Worm (Caenorhabditis elegans) whole organism, L4 larva: ENCODE measurements around the gene Y65A5A.2.

Experiments
- D1046.2 ChIP-seq: fragments of 200-800 bp; sonication (Bioruptor generic); IDR thresholded peaks from 2 replicates; pipeline ENCODE4 v1.3.6; 2022; ENCODE audit warnings: missing genetic modification characterization, missing compliant biosample characterization
- F44E2.7 ChIP-seq: fragments of 200-800 bp; sonication (Bioruptor generic); IDR thresholded peaks from 2 replicates; pipeline ENCODE4 v2.1.2; 2022; ENCODE audit warnings: missing genetic modification characterization, missing compliant biosample characterization
- F49E8.2 ChIP-seq: sonication (generic microtip); optimal IDR thresholded peaks from 2 replicates; lab custom pipeline; 2016; ENCODE audit warnings: missing compliant biosample characterization, mild to moderate bottlenecking, missing genetic modification characterization, borderline replicate concordance
- R02D3.7 ChIP-seq: fragments of 150-350 bp; sonication (generic microtip); optimal IDR thresholded peaks from 3 replicates; lab custom pipeline; 2014; ENCODE audit warnings: missing biosample characterization, missing genetic modification characterization
- T26A8.4 ChIP-seq: fragments of 200-800 bp; sonication (Bioruptor generic); IDR thresholded peaks from 2 replicates; pipeline ENCODE4 v1.3.6; 2022; ENCODE audit warnings: missing genetic modification characterization, missing compliant biosample characterization
- Y75B8A.6 ChIP-seq: fragments of 200-800 bp; sonication (Bioruptor generic); IDR thresholded peaks from 2 replicates; pipeline ENCODE4 v1.3.6; 2022; ENCODE audit warnings: missing genetic modification reagents, missing genetic modification characterization, missing compliant biosample characterization
- aly-2 ChIP-seq: sonication (generic microtip); optimal IDR thresholded peaks from 2 replicates; lab custom pipeline; 2018; ENCODE audit warnings: missing biosample characterization, missing genetic modification characterization
- ceh-20 ChIP-seq: fragments of 200-800 bp; sonication (Bioruptor generic); IDR thresholded peaks from 2 replicates; pipeline ENCODE4 v1.3.6; 2022; ENCODE audit warnings: missing genetic modification reagents, missing genetic modification characterization, missing compliant biosample characterization
- ceh-44 ChIP-seq: fragments of 200-800 bp; sonication (Bioruptor generic); IDR thresholded peaks from 2 replicates; pipeline ENCODE4 v1.3.6; 2022; ENCODE audit warnings: missing genetic modification reagents, missing genetic modification characterization, missing compliant biosample characterization
- ceh-82 ChIP-seq: sonication (generic microtip); optimal IDR thresholded peaks from 2 replicates; lab custom pipeline; 2017; ENCODE audit warnings: missing biosample characterization, missing genetic modification characterization
- cey-2 ChIP-seq: sonication (generic microtip); optimal IDR thresholded peaks from 3 replicates; lab custom pipeline; 2017; ENCODE audit warnings: missing genetic modification characterization, mild to moderate bottlenecking, missing compliant biosample characterization, antibody characterized with exemption, borderline replicate concordance; ENCODE audit not compliant: insufficient read depth
- dmd-9 ChIP-seq: fragments of 200-800 bp; sonication (Bioruptor generic); IDR thresholded peaks from 2 replicates; pipeline ENCODE4 v1.3.6; 2022; ENCODE audit warnings: missing genetic modification reagents, missing genetic modification characterization, missing compliant biosample characterization
- dve-1 ChIP-seq: sonication (generic microtip); optimal IDR thresholded peaks from 2 replicates; lab custom pipeline; 2017; ENCODE audit warnings: antibody characterized with exemption, mild to moderate bottlenecking, missing genetic modification characterization, missing compliant biosample characterization; ENCODE audit not compliant: insufficient read depth
- fos-1 ChIP-seq: fragments of 150-350 bp; optimal IDR thresholded peaks from 2 replicates; lab custom pipeline; 2014; ENCODE audit warnings: missing biosample characterization, missing genetic modification characterization
- gei-8 ChIP-seq: fragments of 200-800 bp; sonication (Bioruptor generic); optimal IDR thresholded peaks from 2 replicates; lab custom pipeline; 2018; ENCODE audit warnings: mild to moderate bottlenecking, missing genetic modification characterization, missing compliant biosample characterization
- hmg-1.1 ChIP-seq: fragments of 200-800 bp; sonication (Bioruptor generic); IDR thresholded peaks from 2 replicates; pipeline ENCODE4 v1.3.6; 2022; ENCODE audit warnings: missing genetic modification reagents, missing genetic modification characterization, missing compliant biosample characterization
- lim-7 ChIP-seq: fragments of 200-800 bp; sonication (Bioruptor generic); IDR thresholded peaks from 2 replicates; pipeline ENCODE4 v1.3.6; 2022; ENCODE audit warnings: missing genetic modification characterization, missing compliant biosample characterization
- mep-1 ChIP-seq: fragments of 150-350 bp; sonication (generic microtip); optimal IDR thresholded peaks from 3 replicates; lab custom pipeline; 2014; ENCODE audit warnings: missing biosample characterization, missing genetic modification characterization
- mes-2 ChIP-seq: sonication (generic microtip); optimal IDR thresholded peaks from 2 replicates; lab custom pipeline; 2016; ENCODE audit warnings: missing genotype, mild to moderate bottlenecking, missing genetic modification characterization, missing compliant biosample characterization; ENCODE audit not compliant: poor library complexity, severe bottlenecking
- mxl-2 ChIP-seq: fragments of 200-800 bp; sonication (Bioruptor generic); conservative IDR thresholded peaks from 2 replicates; pipeline ENCODE4 v1.3.6; 2022; ENCODE audit warnings: missing genetic modification reagents, missing genetic modification characterization, missing compliant biosample characterization
- mxl-3 ChIP-seq: fragments of 200-800 bp; sonication (Bioruptor generic); optimal IDR thresholded peaks from 2 replicates; lab custom pipeline; 2018; ENCODE audit warnings: mild to moderate bottlenecking, missing genetic modification characterization, missing compliant biosample characterization
- nhr-11 ChIP-seq: fragments of 150-350 bp; optimal IDR thresholded peaks from 2 replicates; lab custom pipeline; 2014; ENCODE audit warnings: missing biosample characterization, missing genetic modification characterization
- nhr-111 ChIP-seq: fragments of 200-800 bp; sonication (Bioruptor generic); optimal IDR thresholded peaks from 2 replicates; lab custom pipeline; 2018; ENCODE audit warnings: mild to moderate bottlenecking, missing genetic modification characterization, missing compliant biosample characterization
- nhr-42 ChIP-seq: fragments of 200-800 bp; sonication (Bioruptor generic); IDR thresholded peaks from 2 replicates; pipeline ENCODE4 v1.3.6; 2022; ENCODE audit warnings: missing genetic modification characterization, missing compliant biosample characterization
- nhr-48 ChIP-seq: sonication (generic microtip); optimal IDR thresholded peaks from 2 replicates; lab custom pipeline; 2016; ENCODE audit warnings: mild to moderate bottlenecking, missing genetic modification characterization, missing compliant biosample characterization
- pha-4 ChIP-seq, 2 experiments: fragments of 150-350 bp in 1 of 2; fragments of 200-800 bp in 1 of 2; sonication (Bioruptor generic) in 1 of 2; IDR thresholded peaks in 1 of 2; optimal IDR thresholded peaks in 1 of 2; 2 replicates each; pipeline versions ENCODE4 v1.3.6 to Lab custom; 2014 to 2022; ENCODE audit warnings: missing genetic modification characterization in 2 of 2, missing genetic modification reagents in 2 of 2, missing biosample characterization in 1 of 2, missing compliant biosample characterization in 1 of 2
- php-3 ChIP-seq: fragments of 200-800 bp; sonication (Bioruptor generic); IDR thresholded peaks from 2 replicates; pipeline ENCODE4 v1.3.6; 2022; ENCODE audit warnings: missing genetic modification reagents, missing genetic modification characterization, missing compliant biosample characterization
- sdz-12 ChIP-seq: fragments of 200-800 bp; sonication (Bioruptor generic); optimal IDR thresholded peaks from 2 replicates; lab custom pipeline; 2018; ENCODE audit warnings: mild to moderate bottlenecking, missing genetic modification characterization, missing compliant biosample characterization
- snpc-4 ChIP-seq: fragments of 150-350 bp; optimal IDR thresholded peaks from 2 replicates; lab custom pipeline; 2014; ENCODE audit warnings: missing biosample characterization, missing genetic modification characterization
- spr-3 ChIP-seq: fragments of 200-800 bp; sonication (Bioruptor generic); optimal IDR thresholded peaks from 2 replicates; lab custom pipeline; 2018; ENCODE audit warnings: mild to moderate bottlenecking, missing genetic modification characterization, missing compliant biosample characterization
- unc-62 ChIP-seq, 3 experiments: fragments of 150-350 bp in 1 of 3; sonication (generic microtip); optimal IDR thresholded peaks in 2 of 3; peaks in 1 of 3; 1 replicate in 1 of 3; 2 replicates in 2 of 3; lab custom pipeline; 2014 to 2017; ENCODE audit warnings: missing biosample characterization in 3 of 3, missing genetic modification characterization in 3 of 3, missing genetic modification reagents in 3 of 3, missing genotype in 1 of 3
- vab-7 ChIP-seq: fragments of 200-800 bp; sonication (Bioruptor generic); IDR thresholded peaks from 2 replicates; pipeline ENCODE4 v1.3.6; 2022; ENCODE audit warnings: missing genetic modification reagents, missing genetic modification characterization, missing compliant biosample characterization
- zag-1 ChIP-seq: fragments of 150-350 bp; optimal IDR thresholded peaks from 2 replicates; lab custom pipeline; 2014; ENCODE audit warnings: missing biosample characterization, missing genetic modification characterization
- ztf-7 ChIP-seq: fragments of 150-350 bp; optimal IDR thresholded peaks from 2 replicates; lab custom pipeline; 2014; ENCODE audit warnings: missing biosample characterization, missing genetic modification characterization

Gene Y65A5A.2

DNA sequence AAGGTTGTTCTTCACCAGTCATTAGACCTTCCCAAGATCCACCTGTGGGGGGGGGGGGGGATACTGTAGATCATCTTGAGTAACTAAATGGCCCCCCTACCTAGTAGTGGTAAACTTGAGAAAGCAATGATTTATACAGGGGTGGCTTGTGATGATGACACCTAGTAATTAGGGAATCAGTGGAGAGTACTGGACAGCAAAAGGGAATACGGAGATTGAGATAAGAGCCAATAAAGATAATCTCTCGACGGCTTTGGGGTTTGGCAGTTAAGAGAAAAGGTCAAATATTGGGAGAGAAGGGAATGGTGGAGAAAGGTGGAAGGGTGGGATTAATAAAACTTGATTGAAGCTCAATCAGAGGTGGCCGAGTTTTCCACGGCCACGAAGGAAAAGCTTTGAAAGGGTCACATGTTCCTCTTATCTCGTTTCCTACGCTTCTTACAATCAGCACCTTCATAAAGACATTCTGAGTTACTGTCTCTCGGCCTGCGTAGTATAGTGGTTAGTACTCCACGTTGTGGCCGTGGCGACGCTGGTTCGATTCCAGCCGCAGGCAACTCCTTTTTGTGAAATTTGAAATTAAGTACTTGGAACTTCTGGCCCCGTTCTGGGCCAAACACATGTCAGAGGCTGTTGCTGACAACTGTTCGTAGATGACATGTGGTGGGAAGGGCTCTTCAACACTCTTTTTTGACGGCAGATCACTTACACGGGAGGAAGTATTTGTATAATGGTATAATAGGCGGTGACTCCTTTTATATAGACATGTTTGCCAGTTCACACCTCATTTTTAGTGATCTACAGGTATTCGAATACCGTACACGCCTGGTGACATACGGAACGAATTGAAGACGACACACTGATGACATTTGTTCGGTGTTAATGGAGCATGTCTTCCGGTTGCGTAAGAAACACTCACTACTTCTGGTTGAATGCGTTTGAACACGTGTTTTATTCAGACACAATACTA, 11.1 kb upstream of the Y65A5A.2 start (continued):
- TF ChIP-seq cey-2 (tag; lab: Kevin White, UChicago) (no peak), dve-1 (peak; percentile 38), zag-1 (no peak), T26A8.4 (GFP tag; lab: Robert Waterston, UW) (peak; percentile 68), spr-3 (no peak), ceh-44 (GFP tag; lab: Robert Waterston, UW) (0 out of 2 replicates have a peak, but pooled peaks have one; percentile 11), mep-1 (tag; lab: Kevin White, UChicago) (peak; percentile 16), sdz-12 (GFP tag; lab: Kevin White, UChicago) (no peak), Y75B8A.6 (no peak), ceh-82 (tag; lab: Kevin White, UChicago) (no peak), pha-4 (GFP tag; IDR thresholded peaks at IDR 0.05; lab: Robert Waterston, UW) (peak; percentile 90), pha-4 (tag; optimal IDR thresholded peaks at IDR 0.05; lab: Kevin White, UChicago) (no peak), ztf-7 (tag; lab: Kevin White, UChicago) (no peak), ceh-20 (GFP tag; lab: Robert Waterston, UW) (peak; percentile 43; the same call in 1 of the 2 replicates), nhr-11 (tag; lab: Kevin White, UChicago) (no peak), F49E8.2 (peak; percentile 75), mxl-3 (GFP tag; lab: Kevin White, UChicago) (peak; percentile 53), snpc-4 (tag; lab: Kevin White, UChicago) (no peak), php-3 (GFP tag; lab: Robert Waterston, UW) (0 out of 2 replicates have a peak, but pooled peaks have one; percentile 23), nhr-48 (tag; lab: Kevin White, UChicago) (no peak), nhr-42 (GFP tag; lab: Robert Waterston, UW) (no peak; the same call in 1 of the 2 replicates), mes-2 (tag; lab: Kevin White, UChicago) (peak; percentile 63), dmd-9 (GFP tag; lab: Robert Waterston, UW) (no peak), R02D3.7 (tag; lab: Kevin White, UChicago) (no peak)

DNA sequence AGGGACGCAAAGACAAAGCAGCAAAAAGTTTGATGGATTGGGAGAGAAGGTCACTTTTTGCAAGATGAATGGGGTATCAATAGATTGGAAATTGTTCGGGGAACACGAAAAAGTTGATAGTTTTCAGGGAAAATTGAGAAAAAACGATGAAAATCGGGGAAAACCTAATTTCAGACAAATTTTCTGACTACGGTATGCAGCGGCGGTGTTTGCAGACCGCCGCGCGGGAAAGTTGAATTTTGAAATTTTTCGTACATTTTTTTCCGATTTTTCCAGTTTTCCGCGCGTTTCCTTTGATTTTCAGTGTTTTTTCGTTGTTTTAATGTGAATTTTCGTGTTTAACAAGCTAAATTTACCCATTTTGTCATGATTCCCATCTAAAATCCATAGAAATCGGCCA, 10.4 kb upstream of the Y65A5A.2 start:
- TF ChIP-seq mes-2 (tag; lab: Kevin White, UChicago) (no peak), gei-8 (GFP tag; lab: Kevin White, UChicago) (no peak), mxl-2 (GFP tag; lab: Robert Waterston, UW) (no peak), fos-1 (tag; lab: Kevin White, UChicago) (no peak), unc-62 (GFP tag; optimal IDR thresholded peaks at IDR 0.05 in 1 of 2; lab: Kevin White, UChicago) (peak in 1 of 2 experiments; percentile 22), unc-62 (tag; optimal IDR thresholded peaks at IDR 0.05; lab: Kevin White, UChicago) (no peak), D1046.2 (GFP tag; lab: Robert Waterston, UW) (no peak), lim-7 (GFP tag; lab: Robert Waterston, UW) (no peak), vab-7 (GFP tag; lab: Robert Waterston, UW) (no peak)

DNA sequence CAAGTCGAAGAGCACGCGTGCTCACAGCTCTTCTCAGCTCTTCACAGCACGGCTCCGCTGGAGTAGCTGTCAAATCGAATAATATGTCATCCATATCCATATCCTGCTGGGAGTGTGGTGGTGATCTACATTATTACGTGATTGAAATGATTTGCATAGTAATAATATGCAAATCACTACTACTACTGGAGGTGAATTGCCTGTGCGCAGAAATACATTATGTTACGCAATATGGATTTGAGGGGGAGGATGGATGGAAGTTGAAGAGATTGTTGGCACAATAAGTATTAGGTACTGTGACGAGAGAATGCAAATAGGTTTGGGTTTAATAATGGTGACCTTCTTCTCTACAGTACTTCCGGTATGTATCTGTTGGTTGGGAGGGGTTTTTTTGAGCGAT, 8.5 kb upstream of the Y65A5A.2 start:
- TF ChIP-seq unc-62 (GFP tag; optimal IDR thresholded peaks at IDR 0.05 in 1 of 2; lab: Kevin White, UChicago) = peak in 1 of 2 experiments; percentile 52
- TF ChIP-seq unc-62 (tag; optimal IDR thresholded peaks at IDR 0.05; lab: Kevin White, UChicago) = no peak
- TF ChIP-seq mxl-2 (GFP tag; lab: Robert Waterston, UW) = no peak
- no peak for TF ChIP-seq F44E2.7 (GFP tag; lab: Robert Waterston, UW)
- TF ChIP-seq nhr-111 (GFP tag; lab: Kevin White, UChicago) = no peak
- no peak for TF ChIP-seq php-3 (GFP tag; lab: Robert Waterston, UW)
- TF ChIP-seq aly-2 (tag; lab: Kevin White, UChicago) = no peak
- no peak for TF ChIP-seq hmg-1.1 (GFP tag; lab: Robert Waterston, UW)
- TF ChIP-seq T26A8.4 (GFP tag; lab: Robert Waterston, UW) = no peak
